Fruit fly (Drosophila melanogaster): ENCODE results near the gene mthl9.
A peak's percentile ranks its signal among the peaks of the same experiment; 100 is the strongest.

The mthl9 gene

DNA sequence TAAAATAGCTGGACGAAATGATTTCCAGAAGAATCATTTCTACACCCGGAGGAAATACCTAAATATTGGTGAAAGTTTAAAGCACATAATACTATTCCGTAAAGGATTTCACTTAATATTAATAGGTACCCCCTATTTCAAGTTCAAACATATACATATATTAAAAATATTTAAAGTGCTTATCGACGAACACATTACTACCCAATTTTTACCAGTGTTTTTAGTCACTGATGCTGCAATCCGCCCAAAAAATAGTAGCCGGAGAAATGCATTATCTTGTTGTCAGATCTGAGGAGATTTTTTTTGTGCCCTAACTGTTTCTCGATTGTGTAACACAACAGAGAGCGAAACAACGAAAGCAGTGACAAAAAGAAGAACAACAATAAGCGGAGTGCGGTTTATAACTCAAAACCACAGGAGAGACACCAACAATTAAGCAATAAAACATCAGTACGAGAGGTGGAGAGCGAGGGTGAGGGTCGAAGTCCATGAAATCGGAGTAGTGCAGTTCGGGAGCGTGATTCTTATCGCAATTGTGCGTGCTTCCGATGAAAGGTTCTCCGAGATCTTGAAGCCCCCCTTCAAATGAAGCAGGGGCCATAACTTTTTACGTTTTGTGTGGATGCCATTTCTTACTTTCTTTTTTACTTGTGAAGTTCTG, 48.9 kb upstream of the mthl9 start:
- no peak for TF ChIP-seq CG6163 (GFP tag; IDR thresholded peaks at IDR 0.05)
- TF ChIP-seq Sox15 (GFP tag; optimal IDR thresholded peaks at IDR 0.05): no peak
- TF ChIP-seq Hr39 (GFP tag; optimal IDR thresholded peaks at IDR 0.05): no peak
- peak; percentile 10 for TF ChIP-seq CG34406 (GFP tag; optimal IDR thresholded peaks at IDR 0.05)
- no peak for TF ChIP-seq dac (GFP tag; optimal IDR thresholded peaks at IDR 0.05)
- peak; percentile 14 for TF ChIP-seq pdm3 (GFP tag; optimal IDR thresholded peaks at IDR 0.05)
- TF ChIP-seq fkh (GFP tag; optimal IDR thresholded peaks at IDR 0.05): no peak
- TF ChIP-seq Ets21C (GFP tag; optimal IDR thresholded peaks at IDR 0.05): no peak
- no peak for TF ChIP-seq fd85E (GFP tag; optimal IDR thresholded peaks at IDR 0.05)
- TF ChIP-seq Sox102F (GFP tag; optimal IDR thresholded peaks at IDR 0.05): no peak
- no peak for TF ChIP-seq fd59A (GFP tag; optimal IDR thresholded peaks at IDR 0.05)
- TF ChIP-seq Gug (GFP tag; IDR thresholded peaks at IDR 0.05): no peak
- TF ChIP-seq Lpt (GFP tag; optimal IDR thresholded peaks at IDR 0.05): no peak
- no peak for TF ChIP-seq dsx (GFP tag; optimal IDR thresholded peaks at IDR 0.05; ENCODE audit: poor library complexity, severe bottlenecking)
- peak; percentile 36 for TF ChIP-seq esn (GFP tag; optimal IDR thresholded peaks at IDR 0.05)
- no peak for TF ChIP-seq net (GFP tag; optimal IDR thresholded peaks at IDR 0.05)
- no peak for TF ChIP-seq CG31627 (GFP tag; optimal IDR thresholded peaks at IDR 0.05)
- peak; percentile 34 for TF ChIP-seq topi (GFP tag; optimal IDR thresholded peaks at IDR 0.05)
- peak; percentile 39 for TF ChIP-seq CG9139 (GFP tag; optimal IDR thresholded peaks at IDR 0.05)
- no peak for TF ChIP-seq CG11762 (GFP tag; optimal IDR thresholded peaks at IDR 0.05; ENCODE audit: insufficient read depth)
- no peak for TF ChIP-seq CG10669 (GFP tag; optimal IDR thresholded peaks at IDR 0.05)
- TF ChIP-seq eg (GFP tag; IDR thresholded peaks at IDR 0.05): no peak
- peak; percentile 19 for TF ChIP-seq cyc (GFP tag; optimal IDR thresholded peaks at IDR 0.05)
- no peak for TF ChIP-seq CG11294 (GFP tag; IDR thresholded peaks at IDR 0.05)
- peak; percentile 35 for TF ChIP-seq Smox (GFP tag; optimal IDR thresholded peaks at IDR 0.05)
- TF ChIP-seq CG3032 (tag; optimal IDR thresholded peaks at IDR 0.05): no peak
- TF ChIP-seq CG6792 (GFP tag; optimal IDR thresholded peaks at IDR 0.05): no peak
- no peak for TF ChIP-seq CG8319 (GFP tag; optimal IDR thresholded peaks at IDR 0.05)
- no peak for TF ChIP-seq Hr4 (GFP tag; optimal IDR thresholded peaks at IDR 0.05)
- TF ChIP-seq Ets96B (tag; optimal IDR thresholded peaks at IDR 0.05): no peak
- peak; percentile 23 for TF ChIP-seq Met (GFP tag; optimal IDR thresholded peaks at IDR 0.05)
- no peak for TF ChIP-seq CG32006 (GFP tag; optimal IDR thresholded peaks at IDR 0.05)
- TF ChIP-seq Eip78C (GFP tag): peak; percentile 61
- peak; percentile 39 for TF ChIP-seq CG6854 (GFP tag; optimal IDR thresholded peaks at IDR 0.05)
- no peak for TF ChIP-seq Sox14 (GFP tag; optimal IDR thresholded peaks at IDR 0.05)
- TF ChIP-seq CG6276 (GFP tag; optimal IDR thresholded peaks at IDR 0.05): no peak
- TF ChIP-seq Eip75B (GFP tag; optimal IDR thresholded peaks at IDR 0.05): no peak
- TF ChIP-seq CG16779 (tag; optimal IDR thresholded peaks at IDR 0.05): no peak
- no peak for TF ChIP-seq achi (GFP tag; optimal IDR thresholded peaks at IDR 0.05)
- TF ChIP-seq CG10631 (GFP tag; optimal IDR thresholded peaks at IDR 0.05): no peak
- no peak for TF ChIP-seq OdsH (GFP tag; optimal IDR thresholded peaks at IDR 0.05)
- no peak for TF ChIP-seq CG11902 (GFP tag; optimal IDR thresholded peaks at IDR 0.05)
- no peak for TF ChIP-seq CG8632 (GFP tag; optimal IDR thresholded peaks at IDR 0.05)
- no peak for TF ChIP-seq Eip93F (GFP tag; optimal IDR thresholded peaks at IDR 0.05)
- TF ChIP-seq salr (GFP tag; optimal IDR thresholded peaks at IDR 0.05): no peak
- TF ChIP-seq CG1621 (tag; optimal IDR thresholded peaks at IDR 0.05): no peak
- peak; percentile 10 to 46 for TF ChIP-seq ss (GFP tag; optimal IDR thresholded peaks at IDR 0.05)
- TF ChIP-seq CG4318 (GFP tag; optimal IDR thresholded peaks at IDR 0.05): no peak
- no peak for TF ChIP-seq CG15336 (GFP tag; IDR thresholded peaks at IDR 0.05)
- TF ChIP-seq CG8119 (GFP tag; IDR thresholded peaks at IDR 0.05): no peak
- TF ChIP-seq CG6808 (GFP tag; optimal IDR thresholded peaks at IDR 0.05): peak; percentile 33
- no peak for TF ChIP-seq CG3919 (GFP tag; optimal IDR thresholded peaks at IDR 0.05)
